Fruit fly (Drosophila melanogaster): ENCODE results near the gene santa-maria.

- TF ChIP-seq psq (optimal IDR thresholded peaks at IDR 0.05), result no peak
- TF ChIP-seq Dll (optimal IDR thresholded peaks at IDR 0.05), result no peak
- no peak for TF ChIP-seq pan (optimal IDR thresholded peaks at IDR 0.05)
These were observed 23.8 kb downstream of the santa-maria start for dm6 chr2L:7427067-7427785.
